Fruit fly (Drosophila melanogaster) whole organism, prepupa: ENCODE measurements around the gene thoc7.

Source experiments
- CG10631 ChIP-seq: fragments of 200-800 bp; sonication (Bioruptor generic); optimal IDR thresholded peaks from 2 replicates; lab custom pipeline; 2016; ENCODE audit warnings: missing biosample characterization, missing genetic modification characterization
- CG10669 ChIP-seq: fragments of 200-800 bp; sonication (Bioruptor generic); optimal IDR thresholded peaks from 3 replicates; lab custom pipeline; 2018; ENCODE audit warnings: missing biosample characterization, mild to moderate bottlenecking, missing genetic modification characterization, moderate library complexity
- CG11294 ChIP-seq: fragments of 200-800 bp; sonication (Bioruptor generic); IDR thresholded peaks from 2 replicates; pipeline ENCODE4 v1.3.6; 2022; ENCODE audit warnings: missing biosample characterization, missing genetic modification characterization
- CG11762 ChIP-seq: fragments of 200-800 bp; sonication (Bioruptor generic); optimal IDR thresholded peaks from 3 replicates; lab custom pipeline; 2016; ENCODE audit warnings: missing biosample characterization, missing genetic modification characterization; ENCODE audit not compliant: insufficient read depth
- CG11902 ChIP-seq: fragments of 200-800 bp; sonication (Bioruptor generic); optimal IDR thresholded peaks from 3 replicates; lab custom pipeline; 2016; ENCODE audit warnings: missing biosample characterization, missing genetic modification characterization
- CG15336 ChIP-seq: fragments of 200-800 bp; sonication (Bioruptor generic); IDR thresholded peaks from 2 replicates; pipeline ENCODE4 v1.3.6; 2022; ENCODE audit warnings: missing biosample characterization, missing genetic modification characterization
- CG16779 ChIP-seq: fragments of 200-800 bp; sonication (Bioruptor generic); optimal IDR thresholded peaks from 3 replicates; lab custom pipeline; 2017; ENCODE audit warnings: missing biosample characterization, mild to moderate bottlenecking, missing genetic modification characterization
- CG3032 ChIP-seq: fragments of 200-800 bp; optimal IDR thresholded peaks from 2 replicates; lab custom pipeline; 2019; ENCODE audit warnings: missing biosample characterization, mild to moderate bottlenecking, missing genetic modification characterization, moderate library complexity
- CG31627 ChIP-seq: fragments of 200-800 bp; sonication (Bioruptor generic); optimal IDR thresholded peaks from 3 replicates; lab custom pipeline; 2016; ENCODE audit warnings: missing biosample characterization, missing genetic modification characterization
- CG32006 ChIP-seq: fragments of 200-800 bp; sonication (Bioruptor generic); optimal IDR thresholded peaks from 3 replicates; lab custom pipeline; 2017; ENCODE audit warnings: missing biosample characterization, mild to moderate bottlenecking, missing genetic modification characterization
- CG3919 ChIP-seq: fragments of 200-800 bp; sonication (Bioruptor generic); optimal IDR thresholded peaks from 3 replicates; lab custom pipeline; 2016; ENCODE audit warnings: missing biosample characterization, missing genetic modification characterization
- CG4318 ChIP-seq: fragments of 200-800 bp; sonication (Bioruptor generic); optimal IDR thresholded peaks from 3 replicates; lab custom pipeline; 2017; ENCODE audit warnings: missing biosample characterization, mild to moderate bottlenecking, missing genetic modification characterization
- CG6792 ChIP-seq: fragments of 200-800 bp; sonication (Bioruptor generic); optimal IDR thresholded peaks from 3 replicates; lab custom pipeline; 2016; ENCODE audit warnings: missing biosample characterization, missing genetic modification characterization
- CG6808 ChIP-seq: fragments of 200-800 bp; sonication (Bioruptor generic); optimal IDR thresholded peaks from 3 replicates; lab custom pipeline; 2017; ENCODE audit warnings: missing biosample characterization, missing genetic modification characterization, mild to moderate bottlenecking, moderate library complexity, missing genetic modification reagents
- CG6854 ChIP-seq: fragments of 200-800 bp; sonication (Bioruptor generic); optimal IDR thresholded peaks from 2 replicates; lab custom pipeline; 2017; ENCODE audit warnings: missing biosample characterization, mild to moderate bottlenecking, missing genetic modification characterization
- CG7368 ChIP-seq: fragments of 200-800 bp; sonication (Bioruptor generic); optimal IDR thresholded peaks from 3 replicates; lab custom pipeline; 2016; ENCODE audit warnings: missing biosample characterization, missing genetic modification characterization
- CG8119 ChIP-seq: fragments of 200-800 bp; sonication (Bioruptor generic); IDR thresholded peaks from 3 replicates; pipeline ENCODE4 v1.3.6; 2022; ENCODE audit warnings: missing biosample characterization, missing genetic modification characterization
- CG9139 ChIP-seq: fragments of 200-800 bp; sonication (Bioruptor generic); optimal IDR thresholded peaks from 3 replicates; lab custom pipeline; 2017; ENCODE audit warnings: missing biosample characterization, mild to moderate bottlenecking, missing genetic modification characterization
- Eip78C ChIP-seq: fragments of 200-800 bp; sonication (Bioruptor generic); peaks from one replicate; lab custom pipeline; 2016; ENCODE audit warnings: missing biosample characterization, missing genetic modification characterization
- Eip93F ChIP-seq: fragments of 200-800 bp; sonication (Bioruptor generic); optimal IDR thresholded peaks from 2 replicates; lab custom pipeline; 2016; ENCODE audit warnings: missing biosample characterization, mild to moderate bottlenecking, missing genetic modification characterization
- Ets21C ChIP-seq: fragments of 200-800 bp; sonication (Bioruptor generic); optimal IDR thresholded peaks from 3 replicates; lab custom pipeline; 2016; ENCODE audit warnings: missing biosample characterization, missing genetic modification characterization
- Ets96B ChIP-seq: fragments of 200-800 bp; optimal IDR thresholded peaks from 2 replicates; lab custom pipeline; 2019; ENCODE audit warnings: missing biosample characterization, mild to moderate bottlenecking, missing genetic modification characterization, moderate library complexity
- Gug ChIP-seq: fragments of 200-800 bp; sonication (Bioruptor generic); IDR thresholded peaks from 2 replicates; pipeline ENCODE4 v1.3.6; 2022; ENCODE audit warnings: missing biosample characterization, missing genetic modification characterization
- Hr38 ChIP-seq: sonication (Bioruptor generic); optimal IDR thresholded peaks from 2 replicates; lab custom pipeline; 2016; ENCODE audit warnings: missing biosample characterization, missing genetic modification characterization
- Hr39 ChIP-seq: fragments of 200-800 bp; sonication (Bioruptor generic); optimal IDR thresholded peaks from 2 replicates; lab custom pipeline; 2016; ENCODE audit warnings: missing biosample characterization, missing genetic modification characterization
- Hr4 ChIP-seq: fragments of 200-800 bp; sonication (Bioruptor generic); optimal IDR thresholded peaks from 3 replicates; lab custom pipeline; 2016; ENCODE audit warnings: missing biosample characterization, missing genetic modification characterization
- Met ChIP-seq: fragments of 200-800 bp; sonication (Bioruptor generic); optimal IDR thresholded peaks from 3 replicates; lab custom pipeline; 2016; ENCODE audit warnings: missing biosample characterization, missing genetic modification characterization
- Smox ChIP-seq: fragments of 200-800 bp; sonication (Bioruptor generic); optimal IDR thresholded peaks from 3 replicates; lab custom pipeline; 2016; ENCODE audit warnings: missing biosample characterization, missing genetic modification characterization
- achi ChIP-seq: fragments of 200-800 bp; sonication (Bioruptor generic); optimal IDR thresholded peaks from 3 replicates; lab custom pipeline; 2016; ENCODE audit warnings: missing biosample characterization, missing genetic modification characterization
- acj6 ChIP-seq: fragments of 200-800 bp; sonication (Bioruptor generic); optimal IDR thresholded peaks from 3 replicates; lab custom pipeline; 2016; ENCODE audit warnings: missing biosample characterization, missing genetic modification characterization
- cyc ChIP-seq: fragments of 200-800 bp; sonication (Bioruptor generic); optimal IDR thresholded peaks from 3 replicates; lab custom pipeline; 2016; ENCODE audit warnings: missing biosample characterization, missing genetic modification characterization
- dac ChIP-seq: fragments of 200-800 bp; sonication (Bioruptor generic); optimal IDR thresholded peaks from 2 replicates; lab custom pipeline; 2017; ENCODE audit warnings: missing biosample characterization, mild to moderate bottlenecking, missing genetic modification characterization
- dsx ChIP-seq: fragments of 200-800 bp; optimal IDR thresholded peaks from 3 replicates; lab custom pipeline; 2019; ENCODE audit warnings: missing biosample characterization, mild to moderate bottlenecking, missing genetic modification characterization, moderate library complexity; ENCODE audit not compliant: poor library complexity, severe bottlenecking
- eg ChIP-seq: fragments of 200-800 bp; sonication (Bioruptor generic); IDR thresholded peaks from 3 replicates; pipeline ENCODE4 v1.3.6; 2022; ENCODE audit warnings: missing biosample characterization, missing genetic modification characterization
- esn ChIP-seq: fragments of 200-800 bp; sonication (Bioruptor generic); optimal IDR thresholded peaks from 2 replicates; lab custom pipeline; 2016; ENCODE audit warnings: missing biosample characterization, mild to moderate bottlenecking, missing genetic modification characterization, moderate library complexity
- fd59A ChIP-seq: fragments of 200-800 bp; sonication (Bioruptor generic); optimal IDR thresholded peaks from 2 replicates; lab custom pipeline; 2017; ENCODE audit warnings: missing biosample characterization, mild to moderate bottlenecking, missing genetic modification characterization, missing genetic modification reagents
- fd85E ChIP-seq: fragments of 200-800 bp; sonication (Bioruptor generic); optimal IDR thresholded peaks from 3 replicates; lab custom pipeline; 2016; ENCODE audit warnings: missing biosample characterization, missing genetic modification characterization
- fkh ChIP-seq: fragments of 200-800 bp; sonication (Bioruptor generic); optimal IDR thresholded peaks from 3 replicates; lab custom pipeline; 2017; ENCODE audit warnings: missing biosample characterization, mild to moderate bottlenecking, missing genetic modification characterization, moderate library complexity
- lz ChIP-seq: fragments of 200-800 bp; sonication (Bioruptor generic); optimal IDR thresholded peaks from 3 replicates; lab custom pipeline; 2016; ENCODE audit warnings: missing biosample characterization, missing genetic modification characterization
- net ChIP-seq: fragments of 200-800 bp; sonication (Bioruptor generic); optimal IDR thresholded peaks from 3 replicates; lab custom pipeline; 2016; ENCODE audit warnings: missing biosample characterization, missing genetic modification characterization
- ss ChIP-seq, 2 experiments: fragments of 200-800 bp; sonication (Bioruptor generic); optimal IDR thresholded peaks; 2 replicates in 1 of 2; 3 replicates in 1 of 2; lab custom pipeline; 2017 to 2018; ENCODE audit warnings: mild to moderate bottlenecking in 2 of 2, missing biosample characterization in 2 of 2, missing genetic modification characterization in 2 of 2, moderate library complexity in 1 of 2
- svp ChIP-seq: fragments of 200-800 bp; sonication (Bioruptor generic); peaks from one replicate; lab custom pipeline; 2016; ENCODE audit warnings: missing biosample characterization, missing genetic modification characterization
- topi ChIP-seq: fragments of 200-800 bp; sonication (Bioruptor generic); optimal IDR thresholded peaks from 3 replicates; lab custom pipeline; 2016; ENCODE audit warnings: missing biosample characterization, missing genetic modification characterization

Gene thoc7

dm6 chr3L:205723-206284 lies 6.7 kb downstream of the thoc7 start, which contains the start of the genes Gk1 and CG13876 (continued):
- TF ChIP-seq Hr38 (GFP tag; lab: Kevin White, UChicago) (no peak), dac (GFP tag; lab: Kevin White, UChicago) (peak; percentile 90), CG8119 (GFP tag; lab: Robert Waterston, UW) (peak; percentile 97), Eip93F (GFP tag; lab: Kevin White, UChicago) (peak; percentile 91), CG15336 (peak; percentile 98), cyc (GFP tag; lab: Kevin White, UChicago) (peak; percentile 80), CG4318 (GFP tag; lab: Kevin White, UChicago) (no peak), Hr4 (no peak), dsx (GFP tag; lab: Kevin White, UChicago) (peak; percentile 97), Gug (GFP tag; lab: Robert Waterston, UW) (peak; percentile 94), achi (GFP tag; lab: Kevin White, UChicago) (peak; percentile 95), lz (GFP tag; lab: Kevin White, UChicago) (peak; percentile 84)

- no peak for TF ChIP-seq CG11294 (GFP tag; lab: Robert Waterston, UW)
- TF ChIP-seq svp (GFP tag; lab: Kevin White, UChicago), result peak; percentile 74
- TF ChIP-seq ss (GFP tag; optimal IDR thresholded peaks at IDR 0.05; lab: Kevin White, UChicago), result peak in 1 of 2 experiments; percentile 46
- TF ChIP-seq dsx (GFP tag; lab: Kevin White, UChicago), result no peak
- peak; percentile 14 for TF ChIP-seq CG6808 (GFP tag; lab: Kevin White, UChicago)
- no peak for TF ChIP-seq CG32006 (GFP tag; lab: Kevin White, UChicago)
- TF ChIP-seq CG10669, result no peak
- no peak for TF ChIP-seq Ets96B (tag; lab: Kevin White, UChicago)
- no peak for TF ChIP-seq CG9139 (GFP tag; lab: Kevin White, UChicago)
- peak; percentile 71 for TF ChIP-seq fkh (GFP tag; lab: Kevin White, UChicago)
- no peak for TF ChIP-seq Smox (GFP tag; lab: Kevin White, UChicago)
- no peak for TF ChIP-seq fd85E
- TF ChIP-seq CG6792 (GFP tag; lab: Kevin White, UChicago), result no peak
- no peak for TF ChIP-seq CG11762 (GFP tag; lab: Kevin White, UChicago)
- TF ChIP-seq, all 60 proteins: peak for 4
Observed at dm6 chr3L:203536-204135, 8.9 kb downstream of the thoc7 start, which contains the start of gene NitFhit. TSS of gene NitFhit (plus strand) at chr3L:203730.

DNA sequence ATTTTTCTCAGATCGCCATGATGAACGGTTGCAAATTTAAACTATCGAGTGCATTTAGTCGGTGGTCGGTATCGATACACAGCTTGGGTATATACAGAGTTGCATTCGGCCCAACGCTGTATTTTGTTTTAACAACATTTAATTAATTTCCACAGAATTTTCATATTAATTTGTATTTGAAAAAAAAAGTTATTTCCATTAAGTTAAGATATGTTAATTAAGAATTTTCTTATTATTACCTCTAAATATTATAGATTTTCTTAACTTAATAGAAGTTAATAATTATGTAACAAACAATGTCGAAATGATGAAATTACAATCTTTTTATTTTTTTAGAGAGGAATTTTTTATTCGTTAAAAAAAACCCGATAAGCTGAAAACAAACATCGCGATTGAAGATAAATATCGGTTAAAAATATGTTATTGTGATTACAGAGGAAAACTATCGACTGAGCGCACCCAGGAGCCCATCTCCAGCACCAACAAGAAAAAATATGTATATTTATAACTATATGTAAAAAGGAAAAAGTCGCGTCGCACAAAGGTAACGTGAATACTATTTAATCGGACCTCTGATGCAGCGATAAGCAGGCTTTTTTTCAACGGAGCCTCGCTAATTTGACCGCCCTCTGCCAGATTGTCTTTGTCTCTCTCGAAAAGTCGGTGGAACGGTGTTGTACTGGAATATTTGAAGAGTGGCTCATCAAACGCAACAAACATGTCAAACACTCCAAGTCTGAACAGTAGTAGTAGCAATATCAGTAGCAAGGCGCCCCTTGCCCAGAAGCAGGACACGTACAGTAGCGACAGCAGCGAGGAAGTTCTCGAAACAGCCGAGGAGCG lies 12.5 kb downstream of the thoc7 start, which contains the start of the genes rno and mri:
TSS of gene rno (minus strand) at position 9 of the 843 bp plus-strand sequence.
TSS of gene mri (plus strand) at position 421 of the 843 bp plus-strand sequence.
- no peak for TF ChIP-seq fd59A (GFP tag; lab: Kevin White, UChicago)
- TF ChIP-seq dac (GFP tag; lab: Kevin White, UChicago), result no peak
- no peak for TF ChIP-seq Ets21C
- TF ChIP-seq eg (GFP tag; lab: Robert Waterston, UW), result peak; percentile 82
- no peak for TF ChIP-seq CG16779 (tag; lab: Kevin White, UChicago)
- peak; percentile 52 for TF ChIP-seq Eip93F (GFP tag; lab: Kevin White, UChicago)
- TF ChIP-seq net (GFP tag; lab: Kevin White, UChicago), result no peak
- TF ChIP-seq Smox (GFP tag; lab: Kevin White, UChicago), result no peak
- no peak for TF ChIP-seq CG6808 (GFP tag; lab: Kevin White, UChicago)
- TF ChIP-seq Eip78C (GFP tag; lab: Kevin White, UChicago), result peak; percentile 39
- no peak for TF ChIP-seq Hr4
- no peak for TF ChIP-seq topi (GFP tag; lab: Kevin White, UChicago)
- peak; percentile 51 for TF ChIP-seq CG32006 (GFP tag; lab: Kevin White, UChicago)
- TF ChIP-seq Met (GFP tag; lab: Kevin White, UChicago), result no peak
- TF ChIP-seq acj6 (GFP tag; lab: Kevin White, UChicago), result peak; percentile 53
- no peak for TF ChIP-seq dsx (GFP tag; lab: Kevin White, UChicago)
- no peak for TF ChIP-seq CG11902
- TF ChIP-seq CG7368, result no peak
- peak; percentile 72 for TF ChIP-seq CG3032
- peak; percentile 39 for TF ChIP-seq CG6854 (GFP tag; lab: Kevin White, UChicago)
- peak; percentile 77 for TF ChIP-seq CG10631 (GFP tag; lab: Kevin White, UChicago)
- TF ChIP-seq CG31627 (GFP tag; lab: Kevin White, UChicago), result peak; percentile 40
- TF ChIP-seq cyc (GFP tag; lab: Kevin White, UChicago), result peak; percentile 32
- no peak for TF ChIP-seq Hr39 (GFP tag; lab: Kevin White, UChicago)
- TF ChIP-seq CG11762 (GFP tag; lab: Kevin White, UChicago), result no peak
- TF ChIP-seq esn, result peak; percentile 58
- TF ChIP-seq CG3919 (GFP tag; lab: Kevin White, UChicago), result peak; percentile 59
- peak; percentile 51; the same call in 1 of the 3 replicates for TF ChIP-seq CG8119 (GFP tag; lab: Robert Waterston, UW)
